Worm (Caenorhabditis elegans): ENCODE data around the gene vglu-2.

DNA sequence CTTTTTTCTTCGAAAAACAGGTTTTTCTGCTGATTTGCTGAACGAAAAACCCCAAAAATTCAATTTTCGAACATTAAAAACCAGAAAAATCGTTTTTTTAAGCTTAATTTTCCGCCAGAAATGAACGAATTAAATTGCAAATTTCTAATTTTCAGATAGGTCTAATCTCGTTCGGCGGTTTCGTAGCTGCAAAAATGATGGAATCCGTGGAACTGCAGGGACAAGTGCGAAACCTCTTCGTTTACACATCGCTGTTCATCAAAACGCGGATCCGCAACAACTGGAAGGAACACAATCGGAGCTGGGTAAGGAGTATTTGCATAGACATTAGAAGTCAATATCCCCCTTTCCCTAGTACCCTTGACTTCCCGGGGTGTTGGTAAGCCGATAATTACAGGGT is 41.2 kb downstream of the vglu-2 start:
- TF ChIP-seq tbx-11 (GFP tag; IDR thresholded peaks at IDR 0.05), result no peak
- no peak for TF ChIP-seq ama-1 (optimal IDR thresholded peaks at IDR 0.05)
- no peak for TF ChIP-seq pes-1 (GFP tag; IDR thresholded peaks at IDR 0.05)
- no peak for TF ChIP-seq ets-7 (tag; optimal IDR thresholded peaks at IDR 0.05)
- TF ChIP-seq F13C5.2 (tag; optimal IDR thresholded peaks at IDR 0.05), result no peak
- no peak for TF ChIP-seq hmbx-1 (tag; optimal IDR thresholded peaks at IDR 0.05)
- TF ChIP-seq scrt-1 (GFP tag; IDR thresholded peaks at IDR 0.05), result no peak
- no peak for TF ChIP-seq tbx-37 (GFP tag; conservative IDR thresholded peaks at IDR 0.05)
- no peak for TF ChIP-seq aly-1 (tag; optimal IDR thresholded peaks at IDR 0.05)
- TF ChIP-seq hnd-1 (tag; optimal IDR thresholded peaks at IDR 0.05), result no peak
- no peak for TF ChIP-seq flt-1 (GFP tag; IDR thresholded peaks at IDR 0.05)

Measured in whole organism, early embryonic.